Worm (Caenorhabditis elegans): Measurements from ENCODE around the gene B0416.5.

The B0416.5 gene

DNA sequence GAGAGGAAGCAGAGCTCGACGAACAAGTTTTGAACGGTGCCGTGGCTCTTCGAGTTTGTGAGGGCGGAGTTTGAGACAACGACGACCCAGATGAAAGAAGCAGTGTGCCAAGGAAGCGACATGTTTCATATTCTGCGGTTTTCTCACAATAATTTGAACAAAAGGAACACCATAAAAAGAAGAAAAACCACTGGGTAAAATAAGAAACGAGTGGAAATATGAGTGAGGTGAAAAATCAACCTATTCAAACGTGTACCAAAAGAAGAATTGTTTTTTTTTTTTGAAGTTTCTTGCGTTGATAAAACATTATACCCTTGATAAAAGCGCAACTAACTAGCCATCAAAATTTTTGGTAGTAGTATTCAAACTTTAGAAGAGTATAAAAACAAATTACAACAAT is 28.5 kb downstream of the B0416.5 start, which contains the start of gene lgc-4:
Gene lgc-4, minus strand, starts transcription at position 101 of the 400 bp plus-strand sequence.
- no peak for TF ChIP-seq pqm-1 (tag; optimal IDR thresholded peaks at IDR 0.05)
- TF ChIP-seq ceh-82 (tag; optimal IDR thresholded peaks at IDR 0.05): no peak
- no peak for TF ChIP-seq ztf-4 (tag; optimal IDR thresholded peaks at IDR 0.05)
- TF ChIP-seq nhr-12 (tag; optimal IDR thresholded peaks at IDR 0.05): no peak
- no peak for TF ChIP-seq nhr-237 (tag; optimal IDR thresholded peaks at IDR 0.05)
- TF ChIP-seq pha-4 (tag; optimal IDR thresholded peaks at IDR 0.05): no peak
- no peak for TF ChIP-seq nhr-25 (tag; optimal IDR thresholded peaks at IDR 0.05)
- no peak for TF ChIP-seq ceh-9 (tag; optimal IDR thresholded peaks at IDR 0.05)
- no peak for TF ChIP-seq unc-39 (tag; optimal IDR thresholded peaks at IDR 0.05)
- TF ChIP-seq mml-1 (tag; optimal IDR thresholded peaks at IDR 0.05): no peak
- TF ChIP-seq unc-62 (GFP tag; optimal IDR thresholded peaks at IDR 0.05): no peak
- TF ChIP-seq skn-1 (tag; optimal IDR thresholded peaks at IDR 0.05): no peak
- no peak for TF ChIP-seq lin-39 (tag; optimal IDR thresholded peaks at IDR 0.05)
- TF ChIP-seq fkh-2 (tag; optimal IDR thresholded peaks at IDR 0.05): no peak
- no peak for TF ChIP-seq lsy-12 (tag; optimal IDR thresholded peaks at IDR 0.05)
- TF ChIP-seq fos-1 (tag; optimal IDR thresholded peaks at IDR 0.05): no peak
- no peak for TF ChIP-seq zag-1 (tag; optimal IDR thresholded peaks at IDR 0.05)
- no peak for TF ChIP-seq elt-3 (tag; optimal IDR thresholded peaks at IDR 0.05)
- TF ChIP-seq jun-1 (tag; optimal IDR thresholded peaks at IDR 0.05): no peak
- TF ChIP-seq elt-1 (tag; optimal IDR thresholded peaks at IDR 0.05): no peak

DNA sequence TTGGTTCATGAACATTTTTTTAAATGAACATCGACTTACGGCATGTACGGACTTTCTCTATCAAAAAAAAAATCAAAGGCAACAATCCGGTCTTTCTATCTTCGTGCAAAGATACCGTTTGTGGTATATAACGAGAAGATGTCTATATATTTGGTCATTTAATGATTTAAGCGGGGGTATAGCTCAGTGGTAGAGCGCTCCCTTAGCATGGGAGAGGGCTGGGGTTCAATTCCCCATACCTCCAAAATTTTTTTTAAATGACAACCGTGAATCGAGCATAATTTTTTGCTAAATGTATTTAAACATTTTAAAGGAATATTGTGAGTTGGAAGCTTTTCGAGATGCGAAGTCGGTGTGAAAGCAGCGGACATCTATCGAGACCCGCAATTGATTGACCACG is 32.0 kb downstream of the B0416.5 start:
- TF ChIP-seq nhr-77 (tag; optimal IDR thresholded peaks at IDR 0.05) (no peak), nhr-43 (tag; optimal IDR thresholded peaks at IDR 0.05; ENCODE audit: poor library complexity, severe bottlenecking) (peak; percentile 45), tbx-2 (tag; optimal IDR thresholded peaks at IDR 0.05) (peak; percentile 2)

DNA sequence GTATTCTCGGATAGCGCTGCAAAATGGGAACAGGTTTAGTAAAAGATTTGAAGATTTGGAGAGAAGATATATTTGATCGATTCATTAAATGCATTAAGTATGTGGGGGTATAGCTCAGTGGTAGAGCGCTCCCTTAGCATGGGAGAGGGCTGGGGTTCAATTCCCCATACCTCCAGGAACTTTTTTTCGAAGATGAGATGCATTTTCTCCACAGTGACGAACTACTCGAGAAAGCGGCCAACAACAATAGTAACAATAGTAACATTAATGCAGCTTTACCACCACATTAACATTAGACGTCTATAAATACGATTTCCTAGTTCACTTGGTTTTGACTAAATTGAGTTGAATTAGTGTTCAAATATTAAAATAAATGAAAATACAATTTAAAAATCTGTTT is 32.9 kb downstream of the B0416.5 start:
- no peak for TF ChIP-seq nhr-12 (tag; optimal IDR thresholded peaks at IDR 0.05)
- TF ChIP-seq nhr-43 (tag; optimal IDR thresholded peaks at IDR 0.05; ENCODE audit: poor library complexity, severe bottlenecking): peak; percentile 66

DNA sequence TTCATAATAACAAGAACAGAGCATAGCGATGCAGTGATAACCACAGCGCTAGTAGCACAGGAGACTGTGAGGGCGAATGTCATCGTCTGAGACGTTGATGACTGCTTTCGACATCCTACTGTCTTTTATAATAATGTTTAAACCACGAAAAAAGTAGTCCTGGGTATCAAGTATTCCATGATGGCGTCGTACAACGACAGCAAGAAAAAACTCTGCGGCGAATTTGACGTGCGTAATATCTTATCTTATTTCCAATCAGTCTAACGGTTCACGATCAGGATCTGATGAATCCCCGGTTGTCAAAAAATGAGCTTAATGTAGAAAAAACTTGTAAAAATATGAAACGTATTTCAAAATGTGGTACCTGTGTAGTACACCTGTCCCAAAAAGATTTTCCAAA is 36.1 kb downstream of the B0416.5 start, which contains the start of gene col-175:
Gene col-175, minus strand, starts transcription at position 101 of the 400 bp plus-strand sequence.
- TF ChIP-seq nhr-67 (tag; optimal IDR thresholded peaks at IDR 0.05): no peak
- TF ChIP-seq lin-15B (tag; optimal IDR thresholded peaks at IDR 0.05): no peak
- no peak for TF ChIP-seq snpc-4 (tag; optimal IDR thresholded peaks at IDR 0.05)
- TF ChIP-seq nfya-1 (tag; optimal IDR thresholded peaks at IDR 0.05; ENCODE audit: insufficient read depth): no peak
- no peak for TF ChIP-seq nhr-25 (tag; optimal IDR thresholded peaks at IDR 0.05)
- TF ChIP-seq fkh-10 (GFP tag; optimal IDR thresholded peaks at IDR 0.05): no peak
- no peak for TF ChIP-seq nhr-77 (tag; optimal IDR thresholded peaks at IDR 0.05)
- no peak for TF ChIP-seq unc-39 (tag; optimal IDR thresholded peaks at IDR 0.05)
- no peak for TF ChIP-seq elt-3 (tag; optimal IDR thresholded peaks at IDR 0.05)
- TF ChIP-seq pha-4 (tag; optimal IDR thresholded peaks at IDR 0.05): no peak

DNA sequence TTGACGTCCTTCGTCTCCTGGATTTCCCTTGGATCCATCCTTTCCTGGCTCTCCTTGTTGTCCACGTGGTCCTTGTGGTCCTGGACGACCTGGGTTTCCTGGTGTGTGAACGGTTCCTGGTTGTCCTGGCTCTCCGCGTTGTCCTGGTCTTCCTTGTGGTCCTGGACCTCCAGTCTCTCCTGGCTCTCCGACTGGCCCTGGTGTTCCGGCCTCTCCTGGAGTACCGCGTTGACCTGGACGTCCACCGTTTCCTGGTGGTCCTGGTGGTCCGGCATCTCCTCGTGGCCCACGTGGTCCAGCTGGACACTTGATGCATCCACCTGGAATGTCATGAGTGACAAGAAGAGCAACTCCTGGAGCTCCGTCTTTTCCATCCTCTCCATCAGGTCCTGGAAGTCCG is 36.8 kb downstream of the B0416.5 start:
- TF ChIP-seq unc-39 (tag; optimal IDR thresholded peaks at IDR 0.05) (no peak), nhr-76 (tag; optimal IDR thresholded peaks at IDR 0.05) (no peak), egl-5 (tag; optimal IDR thresholded peaks at IDR 0.05) (no peak), pqm-1 (tag; optimal IDR thresholded peaks at IDR 0.05) (no peak), ceh-82 (tag; optimal IDR thresholded peaks at IDR 0.05) (no peak), unc-62 (GFP tag; optimal IDR thresholded peaks at IDR 0.05) (no peak), nhr-67 (tag; optimal IDR thresholded peaks at IDR 0.05) (no peak), lin-39 (tag; optimal IDR thresholded peaks at IDR 0.05) (no peak), lin-15B (tag; optimal IDR thresholded peaks at IDR 0.05) (no peak), zag-1 (tag; optimal IDR thresholded peaks at IDR 0.05) (no peak), pha-4 (tag; optimal IDR thresholded peaks at IDR 0.05) (no peak), nfya-1 (tag; optimal IDR thresholded peaks at IDR 0.05; ENCODE audit: insufficient read depth) (no peak), daf-12 (tag; optimal IDR thresholded peaks at IDR 0.05) (no peak), jun-1 (tag; optimal IDR thresholded peaks at IDR 0.05) (no peak), ztf-11 (tag; optimal IDR thresholded peaks at IDR 0.05) (no peak)

DNA sequence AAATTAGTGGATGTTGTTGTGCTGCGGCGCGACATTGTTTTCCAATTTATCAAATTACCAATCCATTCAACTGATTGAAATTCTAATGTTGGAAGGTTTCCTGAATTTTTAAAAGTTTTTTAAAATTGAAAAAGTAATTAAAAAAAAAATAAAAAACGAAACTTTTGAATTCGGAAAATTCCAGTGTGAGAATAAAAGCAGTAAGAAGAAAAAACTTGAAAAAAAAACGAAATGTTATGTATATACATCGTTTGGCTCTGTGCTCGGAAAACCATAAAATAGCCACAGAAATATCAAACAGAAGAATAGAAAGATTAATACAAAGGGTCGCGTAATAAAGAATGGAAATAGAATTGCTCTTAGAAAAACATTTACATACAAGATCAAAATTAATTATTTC is 38.6 kb downstream of the B0416.5 start, which contains the start of gene vav-1:
Gene vav-1, minus strand, starts transcription at position 101 of the 400 bp plus-strand sequence.
- TF ChIP-seq nhr-23 (tag; optimal IDR thresholded peaks at IDR 0.05) (no peak), aly-2 (tag; optimal IDR thresholded peaks at IDR 0.05) (no peak), nhr-12 (tag; optimal IDR thresholded peaks at IDR 0.05) (no peak), skn-1 (tag; optimal IDR thresholded peaks at IDR 0.05) (no peak), lin-39 (tag; optimal IDR thresholded peaks at IDR 0.05) (no peak), unc-62 (GFP tag; optimal IDR thresholded peaks at IDR 0.05) (no peak), elt-3 (tag; optimal IDR thresholded peaks at IDR 0.05) (no peak), lin-15B (tag; optimal IDR thresholded peaks at IDR 0.05) (no peak), fkh-2 (tag; optimal IDR thresholded peaks at IDR 0.05) (no peak), nhr-67 (tag; optimal IDR thresholded peaks at IDR 0.05) (no peak), mdl-1 (tag; optimal IDR thresholded peaks at IDR 0.05) (no peak), pqm-1 (tag; optimal IDR thresholded peaks at IDR 0.05) (no peak), zag-1 (tag; optimal IDR thresholded peaks at IDR 0.05) (no peak), ZK546.5 (tag; optimal IDR thresholded peaks at IDR 0.05) (no peak), fkh-10 (GFP tag; optimal IDR thresholded peaks at IDR 0.05) (no peak), nhr-43 (tag; optimal IDR thresholded peaks at IDR 0.05; ENCODE audit: poor library complexity, severe bottlenecking) (no peak)
